Fruit fly (Drosophila melanogaster): ENCODE data around the gene Fbw5.

Fbw5 gene

dm6 chr2L:6082936-6083627, 17.3 kb upstream of the Fbw5 start:
- no peak for TF ChIP-seq CG14655 (GFP tag; optimal IDR thresholded peaks at IDR 0.05)
- no peak for TF ChIP-seq CG4496 (GFP tag; IDR thresholded peaks at IDR 0.05)
- no peak for TF ChIP-seq CG10348 (GFP tag; IDR thresholded peaks at IDR 0.05)
- no peak for TF ChIP-seq Pif1B (GFP tag; optimal IDR thresholded peaks at IDR 0.05)
- TF ChIP-seq CG8301 (tag; optimal IDR thresholded peaks at IDR 0.05): no peak
- no peak for TF ChIP-seq CG12605 (GFP tag; IDR thresholded peaks at IDR 0.05)
- no peak for TF ChIP-seq gl (tag; optimal IDR thresholded peaks at IDR 0.05)
- no peak for TF ChIP-seq fd96Ca (GFP tag; IDR thresholded peaks at IDR 0.05)
- no peak for TF ChIP-seq CG9948 (tag; optimal IDR thresholded peaks at IDR 0.05)
- no peak for TF ChIP-seq CG8159 (tag; optimal IDR thresholded peaks at IDR 0.05)
- no peak; the same call in 1 of the 2 replicates for TF ChIP-seq Ets98B (GFP tag; IDR thresholded peaks at IDR 0.05)

dm6 chr2L:6082157-6082645, 16.4 kb upstream of the Fbw5 start, which contains the start of gene Kr-h1:
Gene Kr-h1, plus strand, starts transcription at chr2L:6082603.
- no peak for TF ChIP-seq Snoo (tag; optimal IDR thresholded peaks at IDR 0.05)
- no peak for TF ChIP-seq CG34367 (tag; optimal IDR thresholded peaks at IDR 0.05)
- no peak for TF ChIP-seq Pif1A (GFP tag; optimal IDR thresholded peaks at IDR 0.05)
- TF ChIP-seq CG10348 (GFP tag; IDR thresholded peaks at IDR 0.05): no peak
- TF ChIP-seq EcR (GFP tag; optimal IDR thresholded peaks at IDR 0.05): no peak
- TF ChIP-seq fd96Ca (GFP tag; IDR thresholded peaks at IDR 0.05): no peak
- TF ChIP-seq CG9948 (tag; optimal IDR thresholded peaks at IDR 0.05): no peak
- TF ChIP-seq gl (tag; optimal IDR thresholded peaks at IDR 0.05): no peak
- TF ChIP-seq CG14655 (GFP tag; optimal IDR thresholded peaks at IDR 0.05): no peak
- no peak for TF ChIP-seq CG8301 (tag; optimal IDR thresholded peaks at IDR 0.05)
- TF ChIP-seq CG17806 (tag; optimal IDR thresholded peaks at IDR 0.05): no peak
- no peak for TF ChIP-seq CG13204 (GFP tag; optimal IDR thresholded peaks at IDR 0.05)
- TF ChIP-seq CG12605 (GFP tag; IDR thresholded peaks at IDR 0.05): no peak

- no peak for TF ChIP-seq CG32121 (GFP tag; IDR thresholded peaks at IDR 0.05)
- no peak for TF ChIP-seq CG14655 (GFP tag; optimal IDR thresholded peaks at IDR 0.05)
- TF ChIP-seq CG34367 (tag; optimal IDR thresholded peaks at IDR 0.05): no peak
- peak; percentile 30 for TF ChIP-seq Snoo (tag; optimal IDR thresholded peaks at IDR 0.05)
- TF ChIP-seq EcR (GFP tag; optimal IDR thresholded peaks at IDR 0.05): peak; percentile 60
- no peak for TF ChIP-seq CG12605 (GFP tag; IDR thresholded peaks at IDR 0.05)
- peak; percentile 42; the same call in 1 of the 3 replicates for TF ChIP-seq CG4496 (GFP tag; IDR thresholded peaks at IDR 0.05)
Measured at dm6 chr2L:6081134-6081832, 15.5 kb upstream of the Fbw5 start.

dm6 chr2L:6080329-6080728, 14.6 kb upstream of the Fbw5 start:
- TF ChIP-seq fd96Ca (GFP tag; IDR thresholded peaks at IDR 0.05) (0 out of 3 replicates have a peak, but pooled peaks have one; percentile 23), CG4496 (GFP tag; IDR thresholded peaks at IDR 0.05) (0 out of 3 replicates have a peak, but pooled peaks have one; percentile 38), CG8159 (tag; optimal IDR thresholded peaks at IDR 0.05) (no peak)

- TF ChIP-seq Pif1A (GFP tag; optimal IDR thresholded peaks at IDR 0.05) (no peak), Pif1B (GFP tag; optimal IDR thresholded peaks at IDR 0.05) (no peak), CG8159 (tag; optimal IDR thresholded peaks at IDR 0.05) (no peak), CG32121 (GFP tag; IDR thresholded peaks at IDR 0.05) (peak; percentile 75), Snoo (tag; optimal IDR thresholded peaks at IDR 0.05) (peak; percentile 56), rn (GFP tag; IDR thresholded peaks at IDR 0.05) (no peak), CG34367 (tag; optimal IDR thresholded peaks at IDR 0.05) (no peak), CG13204 (GFP tag; optimal IDR thresholded peaks at IDR 0.05) (peak; percentile 72), CG14655 (GFP tag; optimal IDR thresholded peaks at IDR 0.05) (no peak), CG17806 (tag; optimal IDR thresholded peaks at IDR 0.05) (no peak), gl (tag; optimal IDR thresholded peaks at IDR 0.05) (peak; percentile 1), CG8301 (tag; optimal IDR thresholded peaks at IDR 0.05) (peak; percentile 5), EcR (GFP tag; optimal IDR thresholded peaks at IDR 0.05) (peak; percentile 100), CG12605 (GFP tag; IDR thresholded peaks at IDR 0.05) (no peak), CG10348 (GFP tag; IDR thresholded peaks at IDR 0.05) (no peak), CG4496 (GFP tag; IDR thresholded peaks at IDR 0.05) (peak; percentile 57), CG9948 (tag; optimal IDR thresholded peaks at IDR 0.05) (no peak), CG15710 (tag; optimal IDR thresholded peaks at IDR 0.05) (no peak), D1 (tag; optimal IDR thresholded peaks at IDR 0.05) (no peak), Ets98B (GFP tag; IDR thresholded peaks at IDR 0.05) (peak; percentile 47; the same call in 1 of the 2 replicates), fd96Ca (GFP tag; IDR thresholded peaks at IDR 0.05) (peak; percentile 29; the same call in 1 of the 3 replicates)
Measured at dm6 chr2L:6078757-6079351, 13.1 kb upstream of the Fbw5 start.

- TF ChIP-seq rn (GFP tag; IDR thresholded peaks at IDR 0.05) (no peak), CG13204 (GFP tag; optimal IDR thresholded peaks at IDR 0.05) (no peak), Snoo (tag; optimal IDR thresholded peaks at IDR 0.05) (no peak), CG14655 (GFP tag; optimal IDR thresholded peaks at IDR 0.05) (no peak), Pif1B (GFP tag; optimal IDR thresholded peaks at IDR 0.05) (no peak), Ets98B (GFP tag; IDR thresholded peaks at IDR 0.05) (no peak), Pif1A (GFP tag; optimal IDR thresholded peaks at IDR 0.05) (no peak), CG34367 (tag; optimal IDR thresholded peaks at IDR 0.05) (no peak), EcR (GFP tag; optimal IDR thresholded peaks at IDR 0.05) (no peak), CG8301 (tag; optimal IDR thresholded peaks at IDR 0.05) (no peak), CG17806 (tag; optimal IDR thresholded peaks at IDR 0.05) (no peak), CG9948 (tag; optimal IDR thresholded peaks at IDR 0.05) (no peak), gl (tag; optimal IDR thresholded peaks at IDR 0.05) (no peak), CG15710 (tag; optimal IDR thresholded peaks at IDR 0.05) (no peak), fd96Ca (GFP tag; IDR thresholded peaks at IDR 0.05) (no peak), CG32121 (GFP tag; IDR thresholded peaks at IDR 0.05) (no peak), CG8159 (tag; optimal IDR thresholded peaks at IDR 0.05) (no peak), D1 (tag; optimal IDR thresholded peaks at IDR 0.05) (no peak), CG4496 (GFP tag; IDR thresholded peaks at IDR 0.05) (no peak), CG10348 (GFP tag; IDR thresholded peaks at IDR 0.05) (no peak)
Measured at dm6 chr2L:6077632-6078031, 11.9 kb upstream of the Fbw5 start.

All from whole organism, pupa.